Worm (Caenorhabditis elegans) whole organism, young adult: ENCODE measurements around the gene phat-8.

Source experiments
- B0336.3 ChIP-seq: fragments of 200-800 bp; sonication (Bioruptor generic); IDR thresholded peaks from 2 replicates; pipeline ENCODE4 v1.3.6; 2022; ENCODE audit warnings: missing genetic modification characterization, missing compliant biosample characterization
- F23B12.7 ChIP-seq: sonication (generic microtip); optimal IDR thresholded peaks from 2 replicates; lab custom pipeline; 2017; ENCODE audit warnings: missing genetic modification characterization, mild to moderate bottlenecking, missing compliant biosample characterization, antibody characterized with exemption, moderate library complexity; ENCODE audit not compliant: insufficient read depth
- F52B5.7 ChIP-seq: sonication (generic microtip); optimal IDR thresholded peaks from 2 replicates; lab custom pipeline; 2016; ENCODE audit warnings: mild to moderate bottlenecking, missing genetic modification characterization, missing compliant biosample characterization
- K11D2.4 ChIP-seq: fragments of 200-800 bp; sonication (Bioruptor generic); IDR thresholded peaks from 2 replicates; pipeline ENCODE4 v1.3.6; 2022; ENCODE audit warnings: missing genetic modification reagents, missing genetic modification characterization, missing compliant biosample characterization
- Y56A3A.18 ChIP-seq: fragments of 200-800 bp; sonication (Bioruptor generic); IDR thresholded peaks from 2 replicates; pipeline ENCODE4 v1.3.6; 2022; ENCODE audit warnings: missing genetic modification reagents, missing genetic modification characterization, missing compliant biosample characterization
- Y67H2A.10 ChIP-seq: fragments of 200-800 bp; sonication (Bioruptor generic); conservative IDR thresholded peaks from 2 replicates; pipeline ENCODE4 v1.3.6; 2022; ENCODE audit warnings: missing genetic modification reagents, missing genetic modification characterization, missing compliant biosample characterization
- Y79H2A.3 ChIP-seq: fragments of 200-800 bp; sonication (Bioruptor generic); conservative IDR thresholded peaks from 2 replicates; pipeline ENCODE4 v1.3.6; 2022; ENCODE audit warnings: missing genetic modification reagents, missing genetic modification characterization, missing compliant biosample characterization
- attf-3 ChIP-seq: fragments of 200-800 bp; sonication (Bioruptor generic); conservative IDR thresholded peaks from 2 replicates; pipeline ENCODE4 v1.3.6; 2022; ENCODE audit warnings: missing genetic modification reagents, missing genetic modification characterization, missing compliant biosample characterization
- bed-2 ChIP-seq: fragments of 200-800 bp; sonication (Bioruptor generic); IDR thresholded peaks from 2 replicates; pipeline ENCODE4 v1.3.6; 2022; ENCODE audit warnings: missing genetic modification reagents, missing genetic modification characterization, missing compliant biosample characterization
- cebp-1 ChIP-seq, 2 experiments: fragments of 200-800 bp in 1 of 2; sonication (Bioruptor generic) in 1 of 2; sonication (generic microtip) in 1 of 2; IDR thresholded peaks in 1 of 2; optimal IDR thresholded peaks in 1 of 2; 2 replicates each; pipeline versions ENCODE4 v1.3.6 to Lab custom; 2017 to 2022; ENCODE audit warnings: missing compliant biosample characterization in 2 of 2, missing genetic modification characterization in 2 of 2, mild to moderate bottlenecking in 1 of 2, missing genetic modification reagents in 1 of 2, moderate library complexity in 1 of 2
- cebp-2 ChIP-seq: fragments of 200-800 bp; sonication (Bioruptor generic); IDR thresholded peaks from 2 replicates; pipeline ENCODE4 v1.3.6; 2022; ENCODE audit warnings: missing genetic modification characterization, missing compliant biosample characterization
- dpl-1 ChIP-seq: fragments of 150-350 bp; optimal IDR thresholded peaks from 2 replicates; lab custom pipeline; 2014; ENCODE audit warnings: missing biosample characterization, missing genetic modification reagents, missing genetic modification characterization
- efl-1 ChIP-seq: fragments of 150-350 bp; optimal IDR thresholded peaks from 2 replicates; lab custom pipeline; 2014; ENCODE audit warnings: missing biosample characterization, missing genetic modification reagents, missing genetic modification characterization
- him-1 ChIP-seq: sonication (generic microtip); optimal IDR thresholded peaks from 2 replicates; lab custom pipeline; 2016; ENCODE audit warnings: missing genotype, missing genetic modification reagents, missing genetic modification characterization, missing compliant biosample characterization
- hmg-1.2 ChIP-seq: fragments of 200-800 bp; sonication (Bioruptor generic); IDR thresholded peaks from 2 replicates; pipeline ENCODE4 v1.3.6; 2022; ENCODE audit warnings: missing genetic modification reagents, missing genetic modification characterization, missing compliant biosample characterization
- hrde-1 ChIP-seq: sonication (generic microtip); optimal IDR thresholded peaks from 2 replicates; lab custom pipeline; 2016; ENCODE audit warnings: missing genetic modification characterization, mild to moderate bottlenecking, missing compliant biosample characterization, moderate library complexity, missing genotype, missing genetic modification reagents, borderline replicate concordance
- hsf-1 ChIP-seq: fragments of 200-800 bp; sonication (Bioruptor generic); IDR thresholded peaks from 2 replicates; pipeline ENCODE4 v1.3.6; 2022; ENCODE audit warnings: missing genetic modification reagents, missing genetic modification characterization, missing compliant biosample characterization
- lag-1 ChIP-seq: fragments of 200-800 bp; sonication (Bioruptor generic); IDR thresholded peaks from 2 replicates; pipeline ENCODE4 v1.3.6; 2022; ENCODE audit warnings: missing genetic modification reagents, missing genetic modification characterization, missing compliant biosample characterization
- let-526 ChIP-seq: fragments of 200-800 bp; sonication (Bioruptor generic); IDR thresholded peaks from 2 replicates; pipeline ENCODE4 v1.3.6; 2022; ENCODE audit warnings: missing genetic modification reagents, missing genetic modification characterization, missing compliant biosample characterization
- madf-8 ChIP-seq: fragments of 200-800 bp; sonication (Bioruptor generic); conservative IDR thresholded peaks from 2 replicates; pipeline ENCODE4 v1.3.6; 2022; ENCODE audit warnings: missing genetic modification reagents, missing genetic modification characterization, missing compliant biosample characterization
- mcd-1 ChIP-seq: fragments of 200-800 bp; sonication (Bioruptor generic); IDR thresholded peaks from 2 replicates; pipeline ENCODE4 v1.3.6; 2022; ENCODE audit warnings: missing genetic modification reagents, missing genetic modification characterization, missing compliant biosample characterization
- mes-4 ChIP-seq: sonication (generic microtip); optimal IDR thresholded peaks from 2 replicates; lab custom pipeline; 2016; ENCODE audit warnings: missing genotype, missing genetic modification characterization, missing compliant biosample characterization
- mxl-1 ChIP-seq: sonication (generic microtip); optimal IDR thresholded peaks from 2 replicates; lab custom pipeline; 2016; ENCODE audit warnings: missing genetic modification characterization, missing compliant biosample characterization
- nhr-120 ChIP-seq: fragments of 200-800 bp; sonication (Bioruptor generic); IDR thresholded peaks from 2 replicates; pipeline ENCODE4 v1.3.6; 2022; ENCODE audit warnings: missing genetic modification characterization, missing compliant biosample characterization
- nhr-80 ChIP-seq: sonication (generic microtip); optimal IDR thresholded peaks from 2 replicates; lab custom pipeline; 2016; ENCODE audit warnings: missing genetic modification characterization, missing compliant biosample characterization
- pbrm-1 ChIP-seq: fragments of 200-800 bp; sonication (Bioruptor generic); IDR thresholded peaks from 2 replicates; pipeline ENCODE4 v1.3.6; 2022; ENCODE audit warnings: missing genetic modification reagents, missing genetic modification characterization, missing compliant biosample characterization
- rec-8 ChIP-seq, 2 experiments: sonication (generic microtip); optimal IDR thresholded peaks; 2 replicates each; lab custom pipeline; 2016; ENCODE audit warnings: mild to moderate bottlenecking in 2 of 2, missing genetic modification characterization in 2 of 2, missing genetic modification reagents in 2 of 2, missing genotype in 2 of 2, missing biosample characterization in 1 of 2, missing compliant biosample characterization in 1 of 2, moderate library complexity in 1 of 2
- rpc-1 ChIP-seq, 2 experiments: fragments of 150-350 bp in 1 of 2; sonication (generic microtip) in 1 of 2; optimal IDR thresholded peaks; 2 replicates each; lab custom pipeline; 2014 to 2018; ENCODE audit warnings: missing biosample characterization in 1 of 2, missing genetic modification characterization in 1 of 2, missing genetic modification reagents in 1 of 2, missing genotype in 1 of 2
- snpc-1.3 ChIP-seq: sonication (generic microtip); optimal IDR thresholded peaks from 2 replicates; lab custom pipeline; 2017; ENCODE audit warnings: missing genetic modification characterization, mild to moderate bottlenecking, missing compliant biosample characterization, antibody characterized with exemption, moderate library complexity, missing genotype, missing genetic modification reagents; ENCODE audit not compliant: insufficient read depth
- snpc-4 ChIP-seq, 5 experiments: fragments of 150-350 bp in 1 of 5; sonication (generic microtip) in 4 of 5; optimal IDR thresholded peaks; 2 replicates each; lab custom pipeline; 2014 to 2018; ENCODE audit warnings: missing genetic modification characterization in 5 of 5, missing biosample characterization in 3 of 5, antibody characterized with exemption in 2 of 5, mild to moderate bottlenecking in 2 of 5, missing compliant biosample characterization in 2 of 5, missing genotype in 2 of 5, moderate library complexity in 2 of 5, missing genetic modification reagents in 1 of 5
- sptf-2 ChIP-seq: fragments of 200-800 bp; sonication (Bioruptor generic); optimal IDR thresholded peaks from 2 replicates; lab custom pipeline; 2018; ENCODE audit warnings: mild to moderate bottlenecking, missing genetic modification characterization, missing compliant biosample characterization
- tbp1 ChIP-seq: fragments of 200-800 bp; sonication (Bioruptor generic); optimal IDR thresholded peaks from 2 replicates; lab custom pipeline; 2018; ENCODE audit warnings: mild to moderate bottlenecking, missing genetic modification characterization, missing compliant biosample characterization
- tlf-1 ChIP-seq: fragments of 200-800 bp; sonication (Bioruptor generic); optimal IDR thresholded peaks from 2 replicates; lab custom pipeline; 2018; ENCODE audit warnings: mild to moderate bottlenecking, missing genetic modification characterization, missing compliant biosample characterization
- zfh-2 ChIP-seq: fragments of 200-800 bp; sonication (Bioruptor generic); conservative IDR thresholded peaks from 2 replicates; pipeline ENCODE4 v1.3.6; 2022; ENCODE audit warnings: missing genetic modification reagents, missing genetic modification characterization, missing compliant biosample characterization
- ztf-18 ChIP-seq: sonication (generic microtip); optimal IDR thresholded peaks from 2 replicates; lab custom pipeline; 2016; ENCODE audit warnings: missing genotype, mild to moderate bottlenecking, missing genetic modification characterization, missing compliant biosample characterization
- ztf-28 ChIP-seq: fragments of 200-800 bp; sonication (Bioruptor generic); IDR thresholded peaks from 2 replicates; pipeline ENCODE4 v1.3.6; 2022; ENCODE audit warnings: missing genetic modification reagents, missing genetic modification characterization, missing compliant biosample characterization
- ztf-3 ChIP-seq: fragments of 200-800 bp; sonication (Bioruptor generic); optimal IDR thresholded peaks from 2 replicates; lab custom pipeline; 2018; ENCODE audit warnings: mild to moderate bottlenecking, missing genetic modification characterization, missing compliant biosample characterization

phat-8 gene

DNA sequence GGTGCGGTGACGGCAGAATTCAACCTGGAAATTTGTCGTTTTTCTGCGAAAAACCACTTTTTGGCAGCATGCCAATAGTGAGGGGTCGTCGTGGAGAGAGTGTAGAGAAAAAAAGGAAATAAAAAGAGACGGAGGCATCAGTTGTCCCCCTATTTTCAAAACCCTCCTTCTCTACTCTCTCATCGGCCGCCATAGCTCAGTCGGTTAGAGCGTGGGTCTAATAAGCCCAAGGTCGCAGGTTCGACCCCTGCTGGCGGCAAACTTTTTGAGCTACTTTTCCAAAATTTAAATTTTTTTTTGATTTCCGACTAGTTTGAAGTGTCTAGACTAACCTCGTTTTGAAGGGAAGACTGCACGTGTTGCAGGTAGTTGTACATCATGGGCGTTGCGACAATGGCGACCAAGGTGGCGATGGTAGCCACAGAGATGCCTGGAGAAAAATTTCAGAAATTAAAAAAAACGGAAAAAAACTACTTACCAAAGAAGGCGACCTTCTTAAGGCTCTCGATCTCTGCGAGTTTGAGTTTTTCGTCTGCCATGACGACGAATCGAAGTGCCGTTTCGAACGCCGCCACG, 23.0 kb downstream of the phat-8 start, which contains the start of gene col-85 (continued):
- TF ChIP-seq rec-8 (tag; optimal IDR thresholded peaks at IDR 0.05; lab: Kevin White, UChicago) (peak; percentile 76 to 91), Y79H2A.3 (GFP tag; lab: Robert Waterston, UW) (no peak), him-1 (tag; lab: Kevin White, UChicago) (peak; percentile 89), F52B5.7 (tag; lab: Kevin White, UChicago) (peak; percentile 63), dpl-1 (GFP tag; lab: Kevin White, UChicago) (peak; percentile 24), snpc-4 (GFP tag; optimal IDR thresholded peaks at IDR 0.05; lab: Kevin White, UChicago) (peak; percentile 91), snpc-4 (tag; optimal IDR thresholded peaks at IDR 0.05; lab: Kevin White, UChicago) (peak; percentile 92 to 97 (median 95)), Y67H2A.10 (GFP tag; lab: Robert Waterston, UW) (no peak), B0336.3 (GFP tag; lab: Robert Waterston, UW) (peak; percentile 75), zfh-2 (GFP tag; lab: Robert Waterston, UW) (peak; percentile 17), cebp-1 (GFP tag; IDR thresholded peaks at IDR 0.05; lab: Robert Waterston, UW) (no peak), cebp-1 (tag; optimal IDR thresholded peaks at IDR 0.05; lab: Kevin White, UChicago) (peak; percentile 81), bed-2 (GFP tag; lab: Robert Waterston, UW) (no peak), tbp1 (GFP tag; lab: Kevin White, UChicago) (peak; percentile 95), ztf-18 (tag; lab: Kevin White, UChicago) (peak; percentile 81), hsf-1 (GFP tag; lab: Robert Waterston, UW) (peak; percentile 52; the same call in 1 of the 2 replicates), mes-4 (tag; lab: Kevin White, UChicago) (peak; percentile 45), K11D2.4 (GFP tag; lab: Robert Waterston, UW) (peak; percentile 70), sptf-2 (GFP tag; lab: Kevin White, UChicago) (peak; percentile 42), F23B12.7 (tag; lab: Kevin White, UChicago) (peak; percentile 88), mcd-1 (GFP tag; lab: Robert Waterston, UW) (peak; percentile 86), Y56A3A.18 (GFP tag; lab: Robert Waterston, UW) (peak; percentile 56; the same call in 1 of the 2 replicates), madf-8 (GFP tag; lab: Robert Waterston, UW) (no peak; the same call in 1 of the 2 replicates), attf-3 (GFP tag; lab: Robert Waterston, UW) (peak; percentile 77), ztf-28 (peak; percentile 81), nhr-80 (tag; lab: Kevin White, UChicago) (peak; percentile 39), lag-1 (GFP tag; lab: Robert Waterston, UW) (no peak), tlf-1 (GFP tag; lab: Kevin White, UChicago) (peak; percentile 57), efl-1 (peak; percentile 26), rpc-1 (optimal IDR thresholded peaks at IDR 0.05; lab: Kevin White, UChicago) (peak; percentile 97), rpc-1 (tag; optimal IDR thresholded peaks at IDR 0.05; lab: Kevin White, UChicago) (peak; percentile 93), hmg-1.2 (GFP tag; lab: Robert Waterston, UW) (peak; percentile 90), cebp-2 (GFP tag; lab: Robert Waterston, UW) (peak; percentile 77; the same call in 1 of the 2 replicates), hrde-1 (tag; lab: Kevin White, UChicago) (peak; percentile 74), snpc-1.3 (tag; lab: Kevin White, UChicago) (peak; percentile 87), mxl-1 (peak; percentile 88), pbrm-1 (GFP tag; lab: Robert Waterston, UW) (peak; percentile 92), nhr-120 (GFP tag; lab: Robert Waterston, UW) (0 out of 2 replicates have a peak, but pooled peaks have one; percentile 28), ztf-3 (GFP tag; lab: Kevin White, UChicago) (peak; percentile 55), let-526 (GFP tag; lab: Robert Waterston, UW) (0 out of 2 replicates have a peak, but pooled peaks have one; percentile 35)
